Fruit fly (Drosophila melanogaster) whole organism, embryonic: ENCODE data around the gene CG1628.

ENCODE experiments used
- Atf6 ChIP-seq: fragments of 200-800 bp; sonication (Bioruptor generic); IDR thresholded peaks from 2 replicates; pipeline ENCODE4 v1.3.6; 2022; ENCODE audit warnings: missing biosample characterization, missing genetic modification characterization
- CG10209 ChIP-seq: fragments of 200-800 bp; sonication (Bioruptor generic); optimal IDR thresholded peaks from 3 replicates; lab custom pipeline; 2017; ENCODE audit warnings: missing biosample characterization, mild to moderate bottlenecking, missing genetic modification characterization, missing genetic modification reagents
- CG10979 ChIP-seq: fragments of 200-800 bp; sonication (Bioruptor generic); optimal IDR thresholded peaks from 2 replicates; lab custom pipeline; 2018; ENCODE audit warnings: missing biosample characterization, mild to moderate bottlenecking, missing genetic modification characterization, moderate library complexity
- CG12071 ChIP-seq: fragments of 200-800 bp; sonication (Bioruptor generic); optimal IDR thresholded peaks from 3 replicates; lab custom pipeline; 2018; ENCODE audit warnings: missing biosample characterization, mild to moderate bottlenecking, missing genetic modification characterization
- CG1529 ChIP-seq: fragments of 200-800 bp; sonication (Bioruptor generic); optimal IDR thresholded peaks from 3 replicates; lab custom pipeline; 2018; ENCODE audit warnings: missing biosample characterization, missing genetic modification characterization
- CG15514 ChIP-seq: fragments of 200-800 bp; sonication (Bioruptor generic); optimal IDR thresholded peaks from 3 replicates; lab custom pipeline; 2017; ENCODE audit warnings: missing biosample characterization, missing genetic modification characterization, mild to moderate bottlenecking, moderate library complexity, missing genetic modification reagents
- CG17912 ChIP-seq: fragments of 200-800 bp; sonication (Bioruptor generic); optimal IDR thresholded peaks from 2 replicates; lab custom pipeline; 2018; ENCODE audit warnings: missing biosample characterization, mild to moderate bottlenecking, missing genetic modification characterization
- CG2129 ChIP-seq: fragments of 200-800 bp; sonication (Bioruptor generic); IDR thresholded peaks from 2 replicates; pipeline ENCODE4 v1.3.6; 2022; ENCODE audit warnings: missing biosample characterization, missing genetic modification characterization; ENCODE audit not compliant: partially characterized antibody
- CG32532 ChIP-seq: fragments of 200-800 bp; sonication (Bioruptor generic); IDR thresholded peaks from 2 replicates; pipeline ENCODE4 v1.3.6; 2022; ENCODE audit warnings: missing biosample characterization, missing genetic modification characterization
- CG32772 ChIP-seq: fragments of 200-800 bp; sonication (Bioruptor generic); IDR thresholded peaks from 2 replicates; pipeline ENCODE4 v1.3.6; 2022; ENCODE audit warnings: missing biosample characterization, missing genetic modification characterization
- CG3407 ChIP-seq: fragments of 200-800 bp; sonication (Bioruptor generic); optimal IDR thresholded peaks from 2 replicates; lab custom pipeline; 2018; ENCODE audit warnings: missing biosample characterization, mild to moderate bottlenecking, missing genetic modification characterization
- CG4707 ChIP-seq: fragments of 200-800 bp; sonication (Bioruptor generic); optimal IDR thresholded peaks from 2 replicates; lab custom pipeline; 2018; ENCODE audit warnings: missing biosample characterization, mild to moderate bottlenecking, missing genetic modification characterization, moderate library complexity
- CG5245 ChIP-seq: fragments of 200-800 bp; sonication (Bioruptor generic); optimal IDR thresholded peaks from 3 replicates; lab custom pipeline; 2016; ENCODE audit warnings: missing biosample characterization, missing genetic modification characterization
- CG6683 ChIP-seq: fragments of 200-800 bp; sonication (Bioruptor generic); optimal IDR thresholded peaks from 2 replicates; lab custom pipeline; 2017; ENCODE audit warnings: missing biosample characterization, mild to moderate bottlenecking, missing genetic modification characterization, missing genetic modification reagents
- CG7271 ChIP-seq: fragments of 200-800 bp; sonication (Bioruptor generic); optimal IDR thresholded peaks from 2 replicates; lab custom pipeline; 2018; ENCODE audit warnings: missing biosample characterization, mild to moderate bottlenecking, missing genetic modification characterization, moderate library complexity
- CG8290 ChIP-seq, 3 experiments: fragments of 200-800 bp; sonication (Bioruptor generic); optimal IDR thresholded peaks; 2 replicates each; lab custom pipeline; 2016 to 2019; ENCODE audit warnings: missing biosample characterization in 3 of 3, missing genetic modification characterization in 3 of 3, mild to moderate bottlenecking in 2 of 3, moderate library complexity in 1 of 3
- CG8388 ChIP-seq: fragments of 200-800 bp; sonication (Bioruptor generic); optimal IDR thresholded peaks from 2 replicates; lab custom pipeline; 2019; ENCODE audit warnings: missing biosample characterization, mild to moderate bottlenecking, missing genetic modification characterization, moderate library complexity
- CG8478 ChIP-seq: fragments of >200 bp; optimal IDR thresholded peaks from 2 replicates; lab custom pipeline; 2018
- CG8924 ChIP-seq: fragments of 200-800 bp; optimal IDR thresholded peaks from 3 replicates; lab custom pipeline; 2019; ENCODE audit warnings: missing biosample characterization, mild to moderate bottlenecking, missing genetic modification characterization, moderate library complexity
- CG8944 ChIP-seq: fragments of 200-800 bp; sonication (Bioruptor generic); optimal IDR thresholded peaks from 3 replicates; lab custom pipeline; 2016; ENCODE audit warnings: missing biosample characterization, missing genetic modification characterization
- CG9437 ChIP-seq: fragments of 200-800 bp; sonication (Bioruptor generic); optimal IDR thresholded peaks from 2 replicates; lab custom pipeline; 2018; ENCODE audit warnings: missing biosample characterization, mild to moderate bottlenecking, missing genetic modification characterization
- Chrac-16 ChIP-seq: fragments of 200-800 bp; sonication (Bioruptor generic); optimal IDR thresholded peaks from 3 replicates; lab custom pipeline; 2016; ENCODE audit warnings: missing biosample characterization, missing genetic modification characterization
- Fer3 ChIP-seq: fragments of 200-800 bp; sonication (Bioruptor generic); optimal IDR thresholded peaks from 2 replicates; lab custom pipeline; 2018; ENCODE audit warnings: missing biosample characterization, mild to moderate bottlenecking, missing genetic modification characterization, moderate library complexity
- HLH54F ChIP-seq: fragments of 200-800 bp; sonication (Bioruptor generic); optimal IDR thresholded peaks from 3 replicates; lab custom pipeline; 2016; ENCODE audit warnings: missing biosample characterization, missing genetic modification characterization
- HLHmδ ChIP-seq: fragments of 200-800 bp; sonication (Bioruptor generic); optimal IDR thresholded peaks from 2 replicates; lab custom pipeline; 2018; ENCODE audit warnings: missing biosample characterization, mild to moderate bottlenecking, missing genetic modification characterization, moderate library complexity
- Mad ChIP-seq: fragments of 200-800 bp; sonication (Bioruptor generic); optimal IDR thresholded peaks from 2 replicates; lab custom pipeline; 2016; ENCODE audit warnings: missing biosample characterization, missing genetic modification characterization
- Usf ChIP-seq: fragments of 200-800 bp; sonication (Bioruptor generic); optimal IDR thresholded peaks from 2 replicates; lab custom pipeline; 2017; ENCODE audit warnings: missing genotype, missing biosample characterization, missing genetic modification characterization
- Vsx1 ChIP-seq: fragments of 200-800 bp; sonication (Bioruptor generic); optimal IDR thresholded peaks from 2 replicates; lab custom pipeline; 2017; ENCODE audit warnings: missing biosample characterization, mild to moderate bottlenecking, missing genetic modification characterization, missing genetic modification reagents
- Xrp1 ChIP-seq: fragments of 200-800 bp; sonication (Bioruptor generic); IDR thresholded peaks from 2 replicates; pipeline ENCODE4 v1.3.6; 2022; ENCODE audit warnings: missing biosample characterization, missing genetic modification characterization
- cwo ChIP-seq: fragments of 200-800 bp; sonication (Bioruptor generic); optimal IDR thresholded peaks from 3 replicates; lab custom pipeline; 2017; ENCODE audit warnings: missing biosample characterization, missing genetic modification characterization, mild to moderate bottlenecking, moderate library complexity, missing genetic modification reagents
- dimm ChIP-seq: fragments of 200-800 bp; sonication (Bioruptor generic); IDR thresholded peaks from 2 replicates; pipeline ENCODE4 v1.3.6; 2022; ENCODE audit warnings: missing biosample characterization, missing genetic modification characterization
- esg ChIP-seq: fragments of 200-800 bp; sonication (Bioruptor generic); conservative IDR thresholded peaks from 2 replicates; pipeline ENCODE4 v1.3.6; 2022; ENCODE audit warnings: missing biosample characterization, missing genetic modification characterization
- fd3F ChIP-seq: fragments of 200-800 bp; sonication (Bioruptor generic); optimal IDR thresholded peaks from 2 replicates; lab custom pipeline; 2018; ENCODE audit warnings: missing biosample characterization, mild to moderate bottlenecking, missing genetic modification characterization, moderate library complexity
- grn ChIP-seq: fragments of 200-800 bp; sonication (Bioruptor generic); optimal IDR thresholded peaks from 3 replicates; lab custom pipeline; 2017; ENCODE audit warnings: missing biosample characterization, missing genetic modification characterization
- h ChIP-seq: fragments of >200 bp; optimal IDR thresholded peaks from 2 replicates; lab custom pipeline; 2017
- hb ChIP-seq: fragments of 200-800 bp; sonication (Bioruptor generic); IDR thresholded peaks from 3 replicates; pipeline ENCODE4 v1.3.6; 2022; ENCODE audit warnings: missing biosample characterization, missing genetic modification characterization; ENCODE audit not compliant: partially characterized antibody
- hth ChIP-seq: fragments of >200 bp; optimal IDR thresholded peaks from 2 replicates; lab custom pipeline; 2017; ENCODE audit warnings: inconsistent platforms
- kay ChIP-seq: fragments of 200-800 bp; sonication (Bioruptor generic); optimal IDR thresholded peaks from 2 replicates; lab custom pipeline; 2016; ENCODE audit warnings: missing biosample characterization, missing genetic modification characterization
- ken ChIP-seq: fragments of 200-800 bp; sonication (Bioruptor generic); IDR thresholded peaks from 3 replicates; pipeline ENCODE4 v1.3.6; 2022; ENCODE audit warnings: missing biosample characterization, missing genetic modification characterization
- mld ChIP-seq: fragments of 200-800 bp; sonication (Bioruptor generic); IDR thresholded peaks from 3 replicates; pipeline ENCODE4 v1.3.6; 2022; ENCODE audit warnings: missing biosample characterization, missing genetic modification characterization; ENCODE audit not compliant: partially characterized antibody
- nau ChIP-seq: fragments of 200-800 bp; sonication (Bioruptor generic); optimal IDR thresholded peaks from 3 replicates; lab custom pipeline; 2017; ENCODE audit warnings: missing biosample characterization, mild to moderate bottlenecking, missing genetic modification characterization, missing genetic modification reagents
- otp ChIP-seq: fragments of 200-800 bp; sonication (Bioruptor generic); IDR thresholded peaks from 3 replicates; pipeline ENCODE4, ENCODE4 v1.3.6; 2022; ENCODE audit warnings: missing biosample characterization, missing genetic modification characterization
- pb ChIP-seq: fragments of 200-800 bp; sonication (Bioruptor generic); optimal IDR thresholded peaks from 3 replicates; lab custom pipeline; 2016; ENCODE audit warnings: missing biosample characterization, missing genetic modification characterization
- pho ChIP-seq: fragments of 200-800 bp; sonication (Bioruptor generic); optimal IDR thresholded peaks from 2 replicates; lab custom pipeline; 2016; ENCODE audit warnings: missing biosample characterization, missing genetic modification characterization
- sna ChIP-seq: fragments of 200-800 bp; sonication (Bioruptor generic); IDR thresholded peaks from 2 replicates; pipeline ENCODE4 v1.3.6; 2022; ENCODE audit warnings: missing biosample characterization, missing genetic modification characterization; ENCODE audit not compliant: partially characterized antibody
- tll ChIP-seq, 2 experiments: fragments of 200-800 bp in 1 of 2; fragments of >200 bp in 1 of 2; sonication (Bioruptor generic) in 1 of 2; optimal IDR thresholded peaks; 2 replicates each; lab custom pipeline; 2017 to 2019; ENCODE audit warnings: missing biosample characterization in 2 of 2, missing genetic modification characterization in 2 of 2, mild to moderate bottlenecking in 1 of 2, moderate library complexity in 1 of 2
- tup ChIP-seq: fragments of 200-800 bp; sonication (Bioruptor generic); optimal IDR thresholded peaks from 2 replicates; lab custom pipeline; 2016; ENCODE audit warnings: missing biosample characterization, mild to moderate bottlenecking, missing genetic modification characterization, moderate library complexity
- wek ChIP-seq: fragments of 200-800 bp; sonication (Bioruptor generic); optimal IDR thresholded peaks from 3 replicates; lab custom pipeline; 2018; ENCODE audit warnings: missing biosample characterization, mild to moderate bottlenecking, missing genetic modification characterization, moderate library complexity
- zfh1 ChIP-seq: fragments of 200-800 bp; sonication (Bioruptor generic); IDR thresholded peaks from 3 replicates; pipeline ENCODE4 v1.3.6; 2022; ENCODE audit warnings: missing biosample characterization, missing genetic modification characterization

The CG1628 gene

DNA sequence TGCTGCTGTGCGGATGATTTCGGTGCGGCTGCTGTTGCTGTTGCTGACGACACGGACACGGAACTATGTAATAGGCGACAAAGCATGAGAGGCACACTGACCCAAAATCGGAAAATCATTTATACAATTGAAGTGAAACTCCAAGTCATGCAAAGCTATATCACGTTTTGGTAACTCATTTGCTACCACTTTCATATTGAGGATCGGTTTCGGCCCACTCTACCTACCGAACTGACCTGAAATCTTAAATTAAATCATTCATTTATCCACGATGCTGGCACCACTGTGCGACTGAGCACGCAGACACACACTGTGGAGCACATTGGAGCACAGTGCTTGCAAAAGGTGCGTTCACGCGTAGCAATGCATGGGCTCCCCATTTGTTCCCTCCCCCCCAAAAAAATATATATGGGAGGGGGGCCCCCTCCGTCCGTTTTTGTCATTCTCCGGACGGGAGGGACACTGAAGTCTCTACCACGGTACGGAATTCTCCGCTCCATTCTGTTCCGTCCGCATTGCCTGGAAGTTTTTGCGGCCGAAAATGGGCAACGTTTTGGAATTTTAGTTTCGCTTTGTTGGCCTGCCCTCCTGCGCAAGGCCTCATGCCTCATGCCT, 32.3 kb downstream of the CG1628 start (continued):
- TF ChIP-seq CG10979 (tag; lab: Kevin White, UChicago) (peak; percentile 55), kay (GFP tag; lab: Kevin White, UChicago) (no peak), CG17912 (GFP tag; lab: Kevin White, UChicago) (no peak), fd3F (GFP tag; lab: Kevin White, UChicago) (no peak), hth (lab: Kevin White, UChicago) (no peak), mld (GFP tag; lab: Robert Waterston, UW) (no peak), Chrac-16 (GFP tag; lab: Kevin White, UChicago) (peak; percentile 20), zfh1 (GFP tag; lab: Robert Waterston, UW) (peak; percentile 43; the same call in 1 of the 3 replicates), CG1529 (GFP tag; lab: Kevin White, UChicago) (peak; percentile 14), sna (GFP tag; lab: Robert Waterston, UW) (no peak), cwo (peak; percentile 43), CG8924 (tag; lab: Kevin White, UChicago) (peak; percentile 41), grn (GFP tag; lab: Kevin White, UChicago) (no peak), CG32532 (GFP tag; lab: Robert Waterston, UW) (0 out of 2 replicates have a peak, but pooled peaks have one; percentile 15), CG7271 (tag; lab: Kevin White, UChicago) (no peak), hb (GFP tag; lab: Robert Waterston, UW) (no peak), tll (GFP tag; optimal IDR thresholded peaks at IDR 0.05; lab: Kevin White, UChicago) (no peak), CG3407 (GFP tag; lab: Kevin White, UChicago) (peak; percentile 8), CG6683 (GFP tag; lab: Kevin White, UChicago) (no peak), Fer3 (tag; lab: Kevin White, UChicago) (peak; percentile 7), CG4707 (GFP tag; lab: Kevin White, UChicago) (no peak), CG8944 (GFP tag; lab: Kevin White, UChicago) (peak; percentile 25), Vsx1 (GFP tag; lab: Kevin White, UChicago) (no peak), HLH54F (GFP tag; lab: Kevin White, UChicago) (peak; percentile 5), HLHmδ (GFP tag; lab: Kevin White, UChicago) (no peak), h (lab: Kevin White, UChicago) (no peak), Usf (no peak), otp (GFP tag; lab: Robert Waterston, UW) (no peak; the same call in 2 of the 3 replicates), CG8388 (GFP tag; lab: Kevin White, UChicago) (peak; percentile 66), Xrp1 (peak; percentile 68), pho (no peak), CG10209 (peak; percentile 55), CG8290 (GFP tag; optimal IDR thresholded peaks at IDR 0.05; lab: Kevin White, UChicago) (no peak), CG8290 (tag; optimal IDR thresholded peaks at IDR 0.05; lab: Kevin White, UChicago) (peak in 1 of 2 experiments; percentile 77), CG15514 (GFP tag; lab: Kevin White, UChicago) (peak; percentile 36), CG12071 (peak; percentile 39), Mad (GFP tag; lab: Kevin White, UChicago) (no peak), CG8478 (lab: Kevin White, UChicago) (no peak), esg (peak; percentile 61), CG2129 (GFP tag; lab: Robert Waterston, UW) (no peak), nau (GFP tag; lab: Kevin White, UChicago) (peak; percentile 52), wek (GFP tag; lab: Kevin White, UChicago) (peak; percentile 31), pb (GFP tag; lab: Kevin White, UChicago) (peak; percentile 18), CG5245 (GFP tag; lab: Kevin White, UChicago) (no peak), ken (no peak), Atf6 (GFP tag; lab: Robert Waterston, UW) (0 out of 2 replicates have a peak, but pooled peaks have one; percentile 47), tup (no peak), dimm (no peak), CG32772 (GFP tag; lab: Robert Waterston, UW) (peak; percentile 31; the same call in 1 of the 2 replicates), CG9437 (peak; percentile 20)
